Worm (Caenorhabditis elegans) whole organism, L4/young adult: ENCODE results near the gene C16C8.18.

ENCODE experiments used
- dao-5 ChIP-seq: sonication (generic microtip); optimal IDR thresholded peaks from 2 replicates; lab custom pipeline; 2016; ENCODE audit warnings: missing genotype, missing genetic modification characterization, moderate library complexity, missing compliant biosample characterization
- him-1 ChIP-seq: sonication (generic microtip); optimal IDR thresholded peaks from 2 replicates; lab custom pipeline; 2016; ENCODE audit warnings: missing genotype, missing genetic modification reagents, missing genetic modification characterization, missing compliant biosample characterization

- TF ChIP-seq him-1 (tag; lab: Kevin White, UChicago) (no peak), dao-5 (peak; percentile 73)
These were observed 9.8 kb downstream of the C16C8.18 start for ce11 chrII:3439244-3439698.
